Worm (Caenorhabditis elegans) whole organism, L3 larva: Measurements from ENCODE around the gene F56D6.12.

Experiments used
- R02D3.7 ChIP-seq: fragments of 150-350 bp; optimal IDR thresholded peaks from 2 replicates; lab custom pipeline; 2014; ENCODE audit warnings: missing biosample characterization, missing genetic modification characterization
- ama-1 ChIP-seq: fragments of 150-350 bp; optimal IDR thresholded peaks from 2 replicates; lab custom pipeline; 2018
- ceh-16 ChIP-seq: sonication (generic microtip); optimal IDR thresholded peaks from 2 replicates; lab custom pipeline; 2017; ENCODE audit warnings: missing biosample characterization, missing genetic modification characterization
- ceh-9 ChIP-seq: sonication (generic microtip); optimal IDR thresholded peaks from 2 replicates; lab custom pipeline; 2018; ENCODE audit warnings: missing biosample characterization, missing genetic modification characterization
- elt-1 ChIP-seq: fragments of 150-350 bp; optimal IDR thresholded peaks from 2 replicates; lab custom pipeline; 2014; ENCODE audit warnings: missing biosample characterization, missing genetic modification characterization
- mdl-1 ChIP-seq: fragments of 150-350 bp; optimal IDR thresholded peaks from 2 replicates; lab custom pipeline; 2014; ENCODE audit warnings: missing biosample characterization, missing genetic modification characterization
- nhr-11 ChIP-seq: fragments of 150-350 bp; optimal IDR thresholded peaks from 2 replicates; lab custom pipeline; 2014; ENCODE audit warnings: missing biosample characterization, missing genetic modification characterization
- nhr-76 ChIP-seq: fragments of 150-350 bp; sonication (generic microtip); optimal IDR thresholded peaks from 5 replicates; lab custom pipeline; 2014; ENCODE audit warnings: missing biosample characterization, missing genetic modification characterization
- nhr-77 ChIP-seq: fragments of 150-350 bp; optimal IDR thresholded peaks from 2 replicates; lab custom pipeline; 2014; ENCODE audit warnings: missing biosample characterization, missing genetic modification characterization
- pha-4 ChIP-seq: fragments of 150-350 bp; optimal IDR thresholded peaks from 2 replicates; lab custom pipeline; 2014; ENCODE audit warnings: missing biosample characterization, missing genetic modification reagents, missing genetic modification characterization
- skn-1 ChIP-seq: fragments of 150-350 bp; optimal IDR thresholded peaks from 2 replicates; lab custom pipeline; 2014; ENCODE audit warnings: missing biosample characterization, missing genetic modification characterization
- tbx-2 ChIP-seq: sonication (generic microtip); optimal IDR thresholded peaks from 2 replicates; lab custom pipeline; 2016; ENCODE audit warnings: mild to moderate bottlenecking, missing genetic modification characterization, missing compliant biosample characterization
- unc-39 ChIP-seq: sonication (generic microtip); optimal IDR thresholded peaks from 4 replicates; lab custom pipeline; 2017; ENCODE audit warnings: missing biosample characterization, missing genetic modification characterization
- zag-1 ChIP-seq: fragments of 150-350 bp; optimal IDR thresholded peaks from 2 replicates; lab custom pipeline; 2014; ENCODE audit warnings: missing biosample characterization, missing genetic modification characterization

ce11 chrIV:3888963-3889362 lies 19.0 kb upstream of the F56D6.12 start, which contains the start of gene oac-21:
- no peak for TF ChIP-seq tbx-2
- no peak for TF ChIP-seq elt-1
- no peak for TF ChIP-seq ama-1 (lab: Kevin White, UChicago)
- TF ChIP-seq pha-4 (tag; lab: Kevin White, UChicago), result no peak
- TF ChIP-seq nhr-11, result no peak
- TF ChIP-seq nhr-77 (tag; lab: Kevin White, UChicago), result no peak
- no peak for TF ChIP-seq zag-1
- no peak for TF ChIP-seq ceh-16 (tag; lab: Kevin White, UChicago)
- no peak for TF ChIP-seq unc-39 (tag; lab: Kevin White, UChicago)
- TF ChIP-seq nhr-76, result no peak
- TF ChIP-seq R02D3.7, result no peak
- TF ChIP-seq ceh-9 (tag; lab: Kevin White, UChicago), result no peak
- no peak for TF ChIP-seq skn-1 (tag; lab: Kevin White, UChicago)
- TF ChIP-seq mdl-1 (tag; lab: Kevin White, UChicago), result no peak
